Fruit fly (Drosophila melanogaster) whole organism, embryonic: ENCODE results near the gene CG31089.

ENCODE experiments used
- CG4820 ChIP-seq: fragments of 200-800 bp; sonication (Bioruptor generic); optimal IDR thresholded peaks from 3 replicates; lab custom pipeline; 2016; ENCODE audit warnings: missing biosample characterization, missing genetic modification characterization
- Max ChIP-seq: fragments of 200-800 bp; sonication (Bioruptor generic); optimal IDR thresholded peaks from 2 replicates; lab custom pipeline; 2016; ENCODE audit warnings: missing biosample characterization, mild to moderate bottlenecking, missing genetic modification characterization

DNA sequence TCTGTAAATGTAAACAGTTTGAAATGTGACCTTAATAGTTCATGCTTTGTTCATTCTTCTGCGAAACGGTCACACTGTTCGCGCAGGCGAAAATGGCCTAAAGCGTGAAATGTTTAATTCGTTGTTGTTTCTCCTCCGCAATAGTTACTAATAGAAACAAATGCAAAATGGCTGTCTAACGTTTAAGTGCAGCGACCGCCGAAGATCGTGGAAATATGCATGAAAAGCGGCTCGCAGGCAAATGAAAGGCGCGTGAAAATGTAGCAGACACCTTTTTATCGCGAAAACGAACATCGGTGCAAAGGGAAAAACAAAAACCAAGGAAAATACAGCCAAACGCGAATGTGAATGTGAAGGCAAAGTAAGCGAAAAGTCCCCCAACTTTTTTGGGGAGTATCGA, 20.5 kb upstream of the CG31089 start, which contains the start of gene SppL:
- TF ChIP-seq CG4820 (GFP tag; lab: Kevin White, UChicago) (no peak), Max (GFP tag; lab: Kevin White, UChicago) (no peak)
